Worm (Caenorhabditis elegans) whole organism, midembryonic: ENCODE data around the gene F09G2.8.

Experiments
- T22C8.4 ChIP-seq: fragments of 200-800 bp; sonication (Bioruptor generic); IDR thresholded peaks from 2 replicates; pipeline ENCODE4 v1.3.6; 2022; ENCODE audit warnings: missing genetic modification characterization, missing compliant biosample characterization
- cog-1 ChIP-seq: sonication (generic microtip); optimal IDR thresholded peaks from 2 replicates; lab custom pipeline; 2016; ENCODE audit warnings: missing genetic modification characterization, missing compliant biosample characterization
- flt-1 ChIP-seq: fragments of 200-800 bp; sonication (Bioruptor generic); IDR thresholded peaks from 2 replicates; pipeline ENCODE4 v1.3.6; 2022; ENCODE audit warnings: missing genetic modification characterization, missing compliant biosample characterization
- tab-1 ChIP-seq: fragments of 200-800 bp; sonication (Bioruptor generic); IDR thresholded peaks from 2 replicates; pipeline ENCODE4 v1.3.6; 2022; ENCODE audit warnings: missing genetic modification characterization, missing compliant biosample characterization
- ztf-23 ChIP-seq: fragments of 200-800 bp; sonication (Bioruptor generic); IDR thresholded peaks from 2 replicates; pipeline ENCODE4 v1.3.6; 2022; ENCODE audit warnings: missing genetic modification reagents, missing genetic modification characterization, missing compliant biosample characterization
- ztf-29 ChIP-seq: fragments of 200-800 bp; sonication (Bioruptor generic); IDR thresholded peaks from 2 replicates; pipeline ENCODE4 v1.3.6; 2022; ENCODE audit warnings: missing genetic modification reagents, missing genetic modification characterization, missing compliant biosample characterization

DNA sequence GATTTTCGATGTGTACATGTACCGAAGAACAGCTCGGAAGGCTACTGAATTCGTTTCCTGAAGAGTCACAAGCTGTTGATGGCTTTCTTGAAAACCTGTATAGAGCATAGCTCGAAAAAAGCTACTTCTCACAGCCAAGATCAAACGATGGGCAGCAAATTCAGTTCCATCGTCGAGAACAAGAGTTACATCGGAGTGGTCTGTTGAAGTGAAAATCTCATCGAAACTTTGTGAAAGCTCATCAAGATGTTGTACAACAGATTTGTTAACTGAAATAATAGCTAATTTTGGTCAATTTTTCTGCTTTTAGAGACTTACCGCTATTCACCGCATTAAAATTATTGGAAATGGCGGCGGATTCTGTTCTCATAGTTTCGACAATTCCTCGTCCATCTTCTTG, 43.2 kb upstream of the F09G2.8 start:
- TF ChIP-seq cog-1 (tag; lab: Kevin White, UChicago) (no peak), T22C8.4 (no peak), ztf-23 (GFP tag; lab: Robert Waterston, UW) (no peak), tab-1 (no peak), ztf-29 (no peak), flt-1 (no peak)
